Fruit fly (Drosophila melanogaster) whole organism, prepupa: ENCODE measurements around the gene mus312.

Experiments used
- CG10631 ChIP-seq: fragments of 200-800 bp; sonication (Bioruptor generic); optimal IDR thresholded peaks from 2 replicates; lab custom pipeline; 2016; ENCODE audit warnings: missing biosample characterization, missing genetic modification characterization
- CG10669 ChIP-seq: fragments of 200-800 bp; sonication (Bioruptor generic); optimal IDR thresholded peaks from 3 replicates; lab custom pipeline; 2018; ENCODE audit warnings: missing biosample characterization, mild to moderate bottlenecking, missing genetic modification characterization, moderate library complexity
- CG11294 ChIP-seq: fragments of 200-800 bp; sonication (Bioruptor generic); IDR thresholded peaks from 2 replicates; pipeline ENCODE4 v1.3.6; 2022; ENCODE audit warnings: missing biosample characterization, missing genetic modification characterization
- CG11762 ChIP-seq: fragments of 200-800 bp; sonication (Bioruptor generic); optimal IDR thresholded peaks from 3 replicates; lab custom pipeline; 2016; ENCODE audit warnings: missing biosample characterization, missing genetic modification characterization; ENCODE audit not compliant: insufficient read depth
- CG1621 ChIP-seq: fragments of 200-800 bp; sonication (Bioruptor generic); optimal IDR thresholded peaks from 3 replicates; lab custom pipeline; 2018; ENCODE audit warnings: missing biosample characterization, mild to moderate bottlenecking, missing genetic modification characterization
- CG3032 ChIP-seq: fragments of 200-800 bp; optimal IDR thresholded peaks from 2 replicates; lab custom pipeline; 2019; ENCODE audit warnings: missing biosample characterization, mild to moderate bottlenecking, missing genetic modification characterization, moderate library complexity
- CG31627 ChIP-seq: fragments of 200-800 bp; sonication (Bioruptor generic); optimal IDR thresholded peaks from 3 replicates; lab custom pipeline; 2016; ENCODE audit warnings: missing biosample characterization, missing genetic modification characterization
- CG32006 ChIP-seq: fragments of 200-800 bp; sonication (Bioruptor generic); optimal IDR thresholded peaks from 3 replicates; lab custom pipeline; 2017; ENCODE audit warnings: missing biosample characterization, mild to moderate bottlenecking, missing genetic modification characterization
- CG34406 ChIP-seq: fragments of 200-800 bp; sonication (Bioruptor generic); optimal IDR thresholded peaks from 3 replicates; lab custom pipeline; 2016; ENCODE audit warnings: missing biosample characterization, missing genetic modification characterization
- CG3919 ChIP-seq: fragments of 200-800 bp; sonication (Bioruptor generic); optimal IDR thresholded peaks from 3 replicates; lab custom pipeline; 2016; ENCODE audit warnings: missing biosample characterization, missing genetic modification characterization
- CG4318 ChIP-seq: fragments of 200-800 bp; sonication (Bioruptor generic); optimal IDR thresholded peaks from 3 replicates; lab custom pipeline; 2017; ENCODE audit warnings: missing biosample characterization, mild to moderate bottlenecking, missing genetic modification characterization
- CG6163 ChIP-seq: fragments of 200-800 bp; sonication (Bioruptor generic); IDR thresholded peaks from 3 replicates; pipeline ENCODE4 v1.3.6; 2022; ENCODE audit warnings: missing biosample characterization, missing genetic modification characterization
- CG6792 ChIP-seq: fragments of 200-800 bp; sonication (Bioruptor generic); optimal IDR thresholded peaks from 3 replicates; lab custom pipeline; 2016; ENCODE audit warnings: missing biosample characterization, missing genetic modification characterization
- CG6808 ChIP-seq: fragments of 200-800 bp; sonication (Bioruptor generic); optimal IDR thresholded peaks from 3 replicates; lab custom pipeline; 2017; ENCODE audit warnings: missing biosample characterization, missing genetic modification characterization, mild to moderate bottlenecking, moderate library complexity, missing genetic modification reagents
- CG6854 ChIP-seq: fragments of 200-800 bp; sonication (Bioruptor generic); optimal IDR thresholded peaks from 2 replicates; lab custom pipeline; 2017; ENCODE audit warnings: missing biosample characterization, mild to moderate bottlenecking, missing genetic modification characterization
- CG7368 ChIP-seq: fragments of 200-800 bp; sonication (Bioruptor generic); optimal IDR thresholded peaks from 3 replicates; lab custom pipeline; 2016; ENCODE audit warnings: missing biosample characterization, missing genetic modification characterization
- Eip78C ChIP-seq: fragments of 200-800 bp; sonication (Bioruptor generic); peaks from one replicate; lab custom pipeline; 2016; ENCODE audit warnings: missing biosample characterization, missing genetic modification characterization
- Eip93F ChIP-seq: fragments of 200-800 bp; sonication (Bioruptor generic); optimal IDR thresholded peaks from 2 replicates; lab custom pipeline; 2016; ENCODE audit warnings: missing biosample characterization, mild to moderate bottlenecking, missing genetic modification characterization
- Ets21C ChIP-seq: fragments of 200-800 bp; sonication (Bioruptor generic); optimal IDR thresholded peaks from 3 replicates; lab custom pipeline; 2016; ENCODE audit warnings: missing biosample characterization, missing genetic modification characterization
- Ets96B ChIP-seq: fragments of 200-800 bp; optimal IDR thresholded peaks from 2 replicates; lab custom pipeline; 2019; ENCODE audit warnings: missing biosample characterization, mild to moderate bottlenecking, missing genetic modification characterization, moderate library complexity
- Hr38 ChIP-seq: sonication (Bioruptor generic); optimal IDR thresholded peaks from 2 replicates; lab custom pipeline; 2016; ENCODE audit warnings: missing biosample characterization, missing genetic modification characterization
- Hr39 ChIP-seq: fragments of 200-800 bp; sonication (Bioruptor generic); optimal IDR thresholded peaks from 2 replicates; lab custom pipeline; 2016; ENCODE audit warnings: missing biosample characterization, missing genetic modification characterization
- Hr4 ChIP-seq: fragments of 200-800 bp; sonication (Bioruptor generic); optimal IDR thresholded peaks from 3 replicates; lab custom pipeline; 2016; ENCODE audit warnings: missing biosample characterization, missing genetic modification characterization
- Lpt ChIP-seq: fragments of 200-800 bp; sonication (Bioruptor generic); optimal IDR thresholded peaks from 3 replicates; lab custom pipeline; 2016; ENCODE audit warnings: missing biosample characterization, missing genetic modification characterization
- Met ChIP-seq: fragments of 200-800 bp; sonication (Bioruptor generic); optimal IDR thresholded peaks from 3 replicates; lab custom pipeline; 2016; ENCODE audit warnings: missing biosample characterization, missing genetic modification characterization
- Sox14 ChIP-seq: fragments of 200-800 bp; sonication (Bioruptor generic); optimal IDR thresholded peaks from 3 replicates; lab custom pipeline; 2016; ENCODE audit warnings: missing biosample characterization, missing genetic modification characterization
- achi ChIP-seq: fragments of 200-800 bp; sonication (Bioruptor generic); optimal IDR thresholded peaks from 3 replicates; lab custom pipeline; 2016; ENCODE audit warnings: missing biosample characterization, missing genetic modification characterization
- acj6 ChIP-seq: fragments of 200-800 bp; sonication (Bioruptor generic); optimal IDR thresholded peaks from 3 replicates; lab custom pipeline; 2016; ENCODE audit warnings: missing biosample characterization, missing genetic modification characterization
- cyc ChIP-seq: fragments of 200-800 bp; sonication (Bioruptor generic); optimal IDR thresholded peaks from 3 replicates; lab custom pipeline; 2016; ENCODE audit warnings: missing biosample characterization, missing genetic modification characterization
- dac ChIP-seq: fragments of 200-800 bp; sonication (Bioruptor generic); optimal IDR thresholded peaks from 2 replicates; lab custom pipeline; 2017; ENCODE audit warnings: missing biosample characterization, mild to moderate bottlenecking, missing genetic modification characterization
- esn ChIP-seq: fragments of 200-800 bp; sonication (Bioruptor generic); optimal IDR thresholded peaks from 2 replicates; lab custom pipeline; 2016; ENCODE audit warnings: missing biosample characterization, mild to moderate bottlenecking, missing genetic modification characterization, moderate library complexity
- fd85E ChIP-seq: fragments of 200-800 bp; sonication (Bioruptor generic); optimal IDR thresholded peaks from 3 replicates; lab custom pipeline; 2016; ENCODE audit warnings: missing biosample characterization, missing genetic modification characterization
- fkh ChIP-seq: fragments of 200-800 bp; sonication (Bioruptor generic); optimal IDR thresholded peaks from 3 replicates; lab custom pipeline; 2017; ENCODE audit warnings: missing biosample characterization, mild to moderate bottlenecking, missing genetic modification characterization, moderate library complexity
- lz ChIP-seq: fragments of 200-800 bp; sonication (Bioruptor generic); optimal IDR thresholded peaks from 3 replicates; lab custom pipeline; 2016; ENCODE audit warnings: missing biosample characterization, missing genetic modification characterization
- net ChIP-seq: fragments of 200-800 bp; sonication (Bioruptor generic); optimal IDR thresholded peaks from 3 replicates; lab custom pipeline; 2016; ENCODE audit warnings: missing biosample characterization, missing genetic modification characterization
- ss ChIP-seq, 2 experiments: fragments of 200-800 bp; sonication (Bioruptor generic); optimal IDR thresholded peaks; 2 replicates in 1 of 2; 3 replicates in 1 of 2; lab custom pipeline; 2017 to 2018; ENCODE audit warnings: mild to moderate bottlenecking in 2 of 2, missing biosample characterization in 2 of 2, missing genetic modification characterization in 2 of 2, moderate library complexity in 1 of 2
- svp ChIP-seq: fragments of 200-800 bp; sonication (Bioruptor generic); peaks from one replicate; lab custom pipeline; 2016; ENCODE audit warnings: missing biosample characterization, missing genetic modification characterization
- topi ChIP-seq: fragments of 200-800 bp; sonication (Bioruptor generic); optimal IDR thresholded peaks from 3 replicates; lab custom pipeline; 2016; ENCODE audit warnings: missing biosample characterization, missing genetic modification characterization
- vri ChIP-seq: fragments of 200-800 bp; sonication (Bioruptor generic); optimal IDR thresholded peaks from 3 replicates; lab custom pipeline; 2016; ENCODE audit warnings: missing biosample characterization, mild to moderate bottlenecking, missing genetic modification characterization

Gene mus312

dm6 chr3L:7349311-7349710 lies 20.4 kb downstream of the mus312 start:
- peak; percentile 79 for TF ChIP-seq fkh (GFP tag; lab: Kevin White, UChicago)
- TF ChIP-seq CG34406 (GFP tag; lab: Kevin White, UChicago) = no peak
- TF ChIP-seq, all 60 proteins: peak for 1

dm6 chr3L:7356386-7357117 lies 27.6 kb downstream of the mus312 start, which contains the start of gene CTCF:
Gene CTCF, minus strand, starts transcription at chr3L:7356713.
- TF ChIP-seq Ets96B (no peak), Hr39 (GFP tag; lab: Kevin White, UChicago) (no peak), CG31627 (GFP tag; lab: Kevin White, UChicago) (peak; percentile 43), CG3919 (peak; percentile 44), cyc (GFP tag; lab: Kevin White, UChicago) (peak; percentile 38), CG7368 (GFP tag; lab: Kevin White, UChicago) (peak; percentile 10), esn (peak; percentile 67), CG3032 (tag; lab: Kevin White, UChicago) (peak; percentile 56), ss (GFP tag; optimal IDR thresholded peaks at IDR 0.05; lab: Kevin White, UChicago) (peak in 1 of 2 experiments; percentile 1), CG10631 (GFP tag; lab: Kevin White, UChicago) (peak; percentile 1), CG6163 (GFP tag; lab: Robert Waterston, UW) (no peak), topi (GFP tag; lab: Kevin White, UChicago) (peak; percentile 36), Sox14 (GFP tag; lab: Kevin White, UChicago) (peak; percentile 44), lz (GFP tag; lab: Kevin White, UChicago) (peak; percentile 58), Eip78C (GFP tag; lab: Kevin White, UChicago) (peak; percentile 71), achi (no peak), CG1621 (tag; lab: Kevin White, UChicago) (peak; percentile 24), net (peak; percentile 6), Ets21C (GFP tag; lab: Kevin White, UChicago) (no peak)

- TF ChIP-seq fkh (GFP tag; lab: Kevin White, UChicago) (no peak), CG11294 (no peak), ss (GFP tag; optimal IDR thresholded peaks at IDR 0.05; lab: Kevin White, UChicago) (peak in 1 of 2 experiments; percentile 1), Hr39 (GFP tag; lab: Kevin White, UChicago) (no peak), lz (GFP tag; lab: Kevin White, UChicago) (no peak), achi (no peak), Ets21C (GFP tag; lab: Kevin White, UChicago) (no peak), CG1621 (tag; lab: Kevin White, UChicago) (no peak), dac (no peak), svp (GFP tag; lab: Kevin White, UChicago) (peak; percentile 92), cyc (GFP tag; lab: Kevin White, UChicago) (peak; percentile 0), CG10669 (GFP tag; lab: Kevin White, UChicago) (no peak), CG11762 (no peak), CG7368 (GFP tag; lab: Kevin White, UChicago) (no peak), fd85E (GFP tag; lab: Kevin White, UChicago) (peak; percentile 12), CG6792 (GFP tag; lab: Kevin White, UChicago) (no peak), CG31627 (GFP tag; lab: Kevin White, UChicago) (no peak), CG4318 (GFP tag; lab: Kevin White, UChicago) (no peak), CG32006 (GFP tag; lab: Kevin White, UChicago) (no peak), Eip78C (GFP tag; lab: Kevin White, UChicago) (peak; percentile 71), acj6 (GFP tag; lab: Kevin White, UChicago) (no peak), net (no peak), CG6854 (peak; percentile 49), Hr4 (GFP tag; lab: Kevin White, UChicago) (no peak), Hr38 (no peak), CG3919 (peak; percentile 8), Eip93F (GFP tag; lab: Kevin White, UChicago) (no peak), vri (GFP tag; lab: Kevin White, UChicago) (peak; percentile 46), CG6808 (no peak), Met (GFP tag; lab: Kevin White, UChicago) (no peak), Lpt (no peak)
Measured at dm6 chr3L:7359827-7360323, 30.9 kb downstream of the mus312 start, which contains the start of gene pst. Gene pst, minus strand, starts transcription at chr3L:7360263.
